Worm (Caenorhabditis elegans) whole organism, midembryonic: ENCODE results near the gene ced-8.

Experiments
- T22C8.4 ChIP-seq: fragments of 200-800 bp; sonication (Bioruptor generic); IDR thresholded peaks from 2 replicates; pipeline ENCODE4 v1.3.6; 2022; ENCODE audit warnings: missing genetic modification characterization, missing compliant biosample characterization
- cog-1 ChIP-seq: sonication (generic microtip); optimal IDR thresholded peaks from 2 replicates; lab custom pipeline; 2016; ENCODE audit warnings: missing genetic modification characterization, missing compliant biosample characterization
- flt-1 ChIP-seq: fragments of 200-800 bp; sonication (Bioruptor generic); IDR thresholded peaks from 2 replicates; pipeline ENCODE4 v1.3.6; 2022; ENCODE audit warnings: missing genetic modification characterization, missing compliant biosample characterization
- klf-2 ChIP-seq: fragments of 200-800 bp; sonication (Bioruptor generic); conservative IDR thresholded peaks from 2 replicates; pipeline ENCODE4 v1.3.6; 2022; ENCODE audit warnings: missing genetic modification reagents, missing genetic modification characterization, missing compliant biosample characterization
- med-1 ChIP-seq: sonication (generic microtip); optimal IDR thresholded peaks from 2 replicates; lab custom pipeline; 2017; ENCODE audit warnings: missing genetic modification characterization, mild to moderate bottlenecking, missing compliant biosample characterization, antibody characterized with exemption, missing genetic modification reagents; ENCODE audit not compliant: insufficient read depth
- ref-1 ChIP-seq: fragments of 200-800 bp; sonication (Bioruptor generic); conservative IDR thresholded peaks from 2 replicates; pipeline ENCODE4 v1.3.6; 2022; ENCODE audit warnings: missing genetic modification reagents, missing genetic modification characterization, missing compliant biosample characterization
- tab-1 ChIP-seq: fragments of 200-800 bp; sonication (Bioruptor generic); IDR thresholded peaks from 2 replicates; pipeline ENCODE4 v1.3.6; 2022; ENCODE audit warnings: missing genetic modification characterization, missing compliant biosample characterization
- ztf-23 ChIP-seq: fragments of 200-800 bp; sonication (Bioruptor generic); IDR thresholded peaks from 2 replicates; pipeline ENCODE4 v1.3.6; 2022; ENCODE audit warnings: missing genetic modification reagents, missing genetic modification characterization, missing compliant biosample characterization
- ztf-29 ChIP-seq: fragments of 200-800 bp; sonication (Bioruptor generic); IDR thresholded peaks from 2 replicates; pipeline ENCODE4 v1.3.6; 2022; ENCODE audit warnings: missing genetic modification reagents, missing genetic modification characterization, missing compliant biosample characterization

Gene ced-8

ce11 chrX:8406815-8407214 lies 9.9 kb downstream of the ced-8 start:
- no peak for TF ChIP-seq T22C8.4 (GFP tag; lab: Robert Waterston, UW)
- TF ChIP-seq flt-1 (GFP tag; lab: Robert Waterston, UW): no peak

DNA sequence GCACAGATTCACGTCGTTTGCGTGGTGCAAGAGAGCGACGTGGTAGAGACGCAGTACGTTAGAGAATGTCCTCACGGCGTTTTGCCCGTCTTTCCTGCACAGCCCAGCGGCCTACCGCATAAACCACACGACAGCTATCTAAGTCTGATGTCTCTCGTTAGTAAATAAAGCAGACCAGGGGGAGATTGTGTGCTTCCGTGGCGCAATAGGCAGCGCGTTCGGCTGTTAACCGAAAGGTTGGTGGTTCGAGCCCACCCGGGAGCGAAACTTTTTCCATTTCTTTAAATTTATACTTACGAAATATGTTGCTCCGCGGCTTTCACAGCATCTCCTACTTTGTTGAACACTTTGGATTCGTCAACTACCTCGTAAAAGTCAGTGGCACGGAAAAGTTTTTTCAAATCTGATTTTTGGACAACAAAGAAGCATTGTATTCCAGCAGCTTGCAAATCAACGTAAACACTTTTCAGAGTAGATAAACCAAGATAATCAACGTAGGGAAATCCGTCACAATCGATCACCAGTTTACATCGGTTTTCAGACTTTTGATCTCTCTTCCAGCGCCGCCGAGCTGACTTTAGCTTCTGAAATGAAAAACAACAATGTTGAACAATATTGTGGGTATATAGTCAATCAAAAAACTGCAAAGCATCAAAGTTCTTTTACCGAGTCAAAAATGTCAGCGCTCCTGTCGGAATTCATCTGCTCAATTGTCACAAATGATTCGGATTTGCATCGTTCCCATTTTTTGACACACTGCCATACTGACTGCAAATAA lies 12.2 kb downstream of the ced-8 start:
- TF ChIP-seq flt-1 (GFP tag; lab: Robert Waterston, UW) (peak; percentile 98), ref-1 (GFP tag; lab: Robert Waterston, UW) (peak; percentile 98), tab-1 (GFP tag; lab: Robert Waterston, UW) (peak; percentile 99), cog-1 (tag; lab: Kevin White, UChicago) (peak; percentile 97), T22C8.4 (GFP tag; lab: Robert Waterston, UW) (peak; percentile 96), ztf-23 (peak; percentile 98), med-1 (GFP tag; lab: Kevin White, UChicago) (peak; percentile 82), klf-2 (GFP tag; lab: Robert Waterston, UW) (peak; percentile 95), ztf-29 (GFP tag; lab: Robert Waterston, UW) (peak; percentile 99)

ce11 chrX:8394279-8394678 lies 22.4 kb downstream of the ced-8 start:
- no peak for TF ChIP-seq ref-1 (GFP tag; lab: Robert Waterston, UW)
- no peak for TF ChIP-seq flt-1 (GFP tag; lab: Robert Waterston, UW)
- no peak for TF ChIP-seq cog-1 (tag; lab: Kevin White, UChicago)
- TF ChIP-seq ztf-29 (GFP tag; lab: Robert Waterston, UW): no peak
- TF ChIP-seq klf-2 (GFP tag; lab: Robert Waterston, UW): no peak
- TF ChIP-seq tab-1 (GFP tag; lab: Robert Waterston, UW): no peak
- no peak for TF ChIP-seq med-1 (GFP tag; lab: Kevin White, UChicago)

DNA sequence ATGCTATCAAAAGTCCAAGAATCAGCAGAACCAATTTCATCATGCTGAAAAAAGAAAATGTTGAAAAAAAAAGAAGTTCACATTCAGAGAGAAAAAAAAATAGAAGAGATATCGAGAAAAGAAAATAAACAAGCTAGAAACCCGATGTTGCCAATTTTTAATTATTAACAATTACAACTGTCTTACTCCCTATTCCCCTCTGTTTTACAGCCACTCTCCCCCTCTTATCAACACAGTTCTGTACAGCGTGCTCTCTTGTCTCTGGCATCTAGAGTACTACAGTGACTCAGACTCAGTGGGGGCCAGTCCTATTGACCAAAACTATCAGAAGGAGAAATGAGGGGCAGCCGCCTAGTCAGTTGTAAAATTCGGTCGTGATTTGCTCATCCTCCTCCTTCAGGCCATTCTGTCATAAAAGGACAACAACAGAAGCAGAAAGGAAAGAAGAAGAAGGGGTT lies 24.2 kb downstream of the ced-8 start, which contains the start of gene wrk-1:
wrk-1 (minus strand) TSS at position 51 of the 458 bp plus-strand sequence.
- no peak for TF ChIP-seq klf-2 (GFP tag; lab: Robert Waterston, UW)
- no peak for TF ChIP-seq ztf-23
- TF ChIP-seq tab-1 (GFP tag; lab: Robert Waterston, UW): no peak
- no peak for TF ChIP-seq ztf-29 (GFP tag; lab: Robert Waterston, UW)
- no peak for TF ChIP-seq ref-1 (GFP tag; lab: Robert Waterston, UW)
- no peak for TF ChIP-seq T22C8.4 (GFP tag; lab: Robert Waterston, UW)
- no peak for TF ChIP-seq med-1 (GFP tag; lab: Kevin White, UChicago)
- no peak for TF ChIP-seq cog-1 (tag; lab: Kevin White, UChicago)
- TF ChIP-seq flt-1 (GFP tag; lab: Robert Waterston, UW): no peak

- TF ChIP-seq T22C8.4 (GFP tag; lab: Robert Waterston, UW) (no peak), tab-1 (GFP tag; lab: Robert Waterston, UW) (no peak), cog-1 (tag; lab: Kevin White, UChicago) (no peak), med-1 (GFP tag; lab: Kevin White, UChicago) (no peak), ref-1 (GFP tag; lab: Robert Waterston, UW) (no peak), ztf-29 (GFP tag; lab: Robert Waterston, UW) (no peak), ztf-23 (no peak), flt-1 (GFP tag; lab: Robert Waterston, UW) (no peak), klf-2 (GFP tag; lab: Robert Waterston, UW) (no peak)
These were observed 25.2 kb downstream of the ced-8 start for ce11 chrX:8391505-8391904.

- TF ChIP-seq ztf-29 (GFP tag; lab: Robert Waterston, UW): no peak
- TF ChIP-seq tab-1 (GFP tag; lab: Robert Waterston, UW): no peak
- no peak for TF ChIP-seq med-1 (GFP tag; lab: Kevin White, UChicago)
- TF ChIP-seq cog-1 (tag; lab: Kevin White, UChicago): no peak
- TF ChIP-seq klf-2 (GFP tag; lab: Robert Waterston, UW): no peak
- TF ChIP-seq flt-1 (GFP tag; lab: Robert Waterston, UW): no peak
- TF ChIP-seq ztf-23: no peak
- no peak for TF ChIP-seq T22C8.4 (GFP tag; lab: Robert Waterston, UW)
- no peak for TF ChIP-seq ref-1 (GFP tag; lab: Robert Waterston, UW)
These were observed 26.2 kb downstream of the ced-8 start for ce11 chrX:8390508-8390907.

ce11 chrX:8386068-8386851 lies 30.5 kb downstream of the ced-8 start:
- TF ChIP-seq ztf-23: peak; percentile 89
- peak; percentile 85 for TF ChIP-seq ztf-29 (GFP tag; lab: Robert Waterston, UW)
- TF ChIP-seq klf-2 (GFP tag; lab: Robert Waterston, UW): peak; percentile 78
- peak; percentile 79 for TF ChIP-seq ref-1 (GFP tag; lab: Robert Waterston, UW)
- peak; percentile 86 for TF ChIP-seq T22C8.4 (GFP tag; lab: Robert Waterston, UW)
- peak; percentile 45 for TF ChIP-seq med-1 (GFP tag; lab: Kevin White, UChicago)
- TF ChIP-seq cog-1 (tag; lab: Kevin White, UChicago): peak; percentile 55
- TF ChIP-seq tab-1 (GFP tag; lab: Robert Waterston, UW): peak; percentile 89
- peak; percentile 92 for TF ChIP-seq flt-1 (GFP tag; lab: Robert Waterston, UW)

- no peak for TF ChIP-seq ztf-29 (GFP tag; lab: Robert Waterston, UW)
- no peak for TF ChIP-seq T22C8.4 (GFP tag; lab: Robert Waterston, UW)
- no peak for TF ChIP-seq med-1 (GFP tag; lab: Kevin White, UChicago)
- no peak for TF ChIP-seq klf-2 (GFP tag; lab: Robert Waterston, UW)
These were observed 32.0 kb downstream of the ced-8 start, which contains the start of gene F41D9.2 for ce11 chrX:8384642-8385181. TSS of gene F41D9.2 (minus strand) at chrX:8384945.
